Fruit fly (Drosophila melanogaster): ENCODE results near the gene CG34134.

CG34134 gene

DNA sequence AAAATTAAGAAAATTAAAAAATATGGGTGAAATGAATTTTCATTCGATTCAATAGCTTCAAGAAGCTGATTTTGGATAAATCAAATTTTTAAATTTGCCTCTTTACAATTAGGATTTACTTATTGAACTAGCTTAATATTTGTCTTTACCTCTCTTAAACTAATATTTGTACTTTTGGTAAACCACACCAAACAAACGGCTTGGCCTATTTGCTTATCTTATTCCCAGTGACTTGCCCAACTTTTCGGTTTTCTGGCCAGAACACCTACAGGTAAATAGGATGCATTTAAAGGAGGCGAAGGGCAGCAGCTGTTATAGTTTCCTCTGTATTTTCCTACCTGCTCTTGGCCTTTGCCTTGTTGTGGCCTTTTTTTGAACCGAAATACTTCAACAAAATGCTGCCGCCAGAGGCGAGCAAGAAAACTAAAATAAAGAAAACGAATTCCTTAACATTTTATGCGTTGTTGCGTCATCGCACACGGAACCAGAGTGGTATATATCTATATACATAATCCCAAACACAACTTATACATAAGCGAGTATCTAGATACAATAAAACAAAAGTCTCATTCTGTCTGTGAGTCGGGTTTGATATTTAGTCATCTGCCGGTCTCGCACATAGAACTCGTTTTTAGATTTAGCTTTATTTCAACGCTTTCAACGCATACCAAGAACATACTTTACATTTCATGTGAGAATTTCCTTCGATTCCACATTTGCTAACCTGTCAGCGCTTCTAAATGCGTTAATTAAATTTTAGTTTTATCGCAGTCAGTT is 24.6 kb downstream of the CG34134 start:
- TF ChIP-seq Gug (GFP tag; IDR thresholded peaks at IDR 0.05) (no peak), Smox (GFP tag; optimal IDR thresholded peaks at IDR 0.05) (no peak), salr (GFP tag; optimal IDR thresholded peaks at IDR 0.05) (no peak), fkh (GFP tag; optimal IDR thresholded peaks at IDR 0.05) (peak; percentile 57), Eip78C (GFP tag) (peak; percentile 2)

dm6 chr2L:8164219-8164618 is 26.4 kb downstream of the CG34134 start:
- TF ChIP-seq svp (GFP tag): peak; percentile 64
- peak; percentile 43 for TF ChIP-seq esn (GFP tag; optimal IDR thresholded peaks at IDR 0.05)
- TF ChIP-seq Smox (GFP tag; optimal IDR thresholded peaks at IDR 0.05): peak; percentile 45
- peak; percentile 43 for TF ChIP-seq Sox102F (GFP tag; optimal IDR thresholded peaks at IDR 0.05)
- TF ChIP-seq Met (GFP tag; optimal IDR thresholded peaks at IDR 0.05): peak; percentile 32
- TF ChIP-seq Sox15 (GFP tag; optimal IDR thresholded peaks at IDR 0.05): no peak
- TF ChIP-seq fkh (GFP tag; optimal IDR thresholded peaks at IDR 0.05): peak; percentile 63
- peak; percentile 49 for TF ChIP-seq vri (GFP tag; optimal IDR thresholded peaks at IDR 0.05)
- peak; percentile 11 for TF ChIP-seq Blimp-1 (GFP tag; optimal IDR thresholded peaks at IDR 0.05)
- no peak for TF ChIP-seq eg (GFP tag; IDR thresholded peaks at IDR 0.05)

- TF ChIP-seq Sox14 (GFP tag; optimal IDR thresholded peaks at IDR 0.05) (peak; percentile 30), CG16779 (tag; optimal IDR thresholded peaks at IDR 0.05) (peak; percentile 1), ss (GFP tag; optimal IDR thresholded peaks at IDR 0.05) (no peak), eg (GFP tag; IDR thresholded peaks at IDR 0.05) (0 out of 3 replicates have a peak, but pooled peaks have one; percentile 30), fkh (GFP tag; optimal IDR thresholded peaks at IDR 0.05) (peak; percentile 93)
These were observed 26.9 kb downstream of the CG34134 start for dm6 chr2L:8163588-8164166.

DNA sequence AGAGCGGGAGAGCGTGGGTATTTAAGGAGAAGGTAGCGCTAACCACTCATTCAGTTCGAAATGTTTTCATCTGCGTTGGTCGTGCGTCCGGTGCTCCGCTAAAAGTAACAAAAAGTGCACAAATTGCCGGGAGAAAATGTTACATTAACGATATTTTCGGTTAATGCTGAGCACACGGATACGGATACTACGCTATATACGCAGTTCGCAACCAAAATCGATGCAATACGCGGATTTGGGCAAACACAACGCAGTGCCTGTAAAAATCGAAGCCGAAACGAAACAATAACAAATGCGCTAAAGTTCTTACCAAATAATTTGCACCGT is 27.6 kb downstream of the CG34134 start, which contains the start of gene Piezo:
Piezo (plus strand) TSS at position 49 of the 327 bp plus-strand sequence.
- TF ChIP-seq pdm3 (GFP tag; optimal IDR thresholded peaks at IDR 0.05) (no peak), CG6808 (GFP tag; optimal IDR thresholded peaks at IDR 0.05) (peak; percentile 50), Ets96B (tag; optimal IDR thresholded peaks at IDR 0.05) (no peak), Met (GFP tag; optimal IDR thresholded peaks at IDR 0.05) (no peak), eg (GFP tag; IDR thresholded peaks at IDR 0.05) (no peak), CG3919 (GFP tag; optimal IDR thresholded peaks at IDR 0.05) (peak; percentile 20), net (GFP tag; optimal IDR thresholded peaks at IDR 0.05) (no peak), Sox15 (GFP tag; optimal IDR thresholded peaks at IDR 0.05) (no peak), Eip93F (GFP tag; optimal IDR thresholded peaks at IDR 0.05) (no peak)

- peak; percentile 97 for TF ChIP-seq esn (GFP tag; optimal IDR thresholded peaks at IDR 0.05)
- TF ChIP-seq CG3032 (tag; optimal IDR thresholded peaks at IDR 0.05): peak; percentile 97
- TF ChIP-seq Blimp-1 (GFP tag; optimal IDR thresholded peaks at IDR 0.05): peak; percentile 92
- TF ChIP-seq Eip93F (GFP tag; optimal IDR thresholded peaks at IDR 0.05): peak; percentile 96
- peak; percentile 83 for TF ChIP-seq CG11902 (GFP tag; optimal IDR thresholded peaks at IDR 0.05)
- peak; percentile 98 for TF ChIP-seq net (GFP tag; optimal IDR thresholded peaks at IDR 0.05)
- TF ChIP-seq CG10631 (GFP tag; optimal IDR thresholded peaks at IDR 0.05): peak; percentile 94
- peak; percentile 95 for TF ChIP-seq Lpt (GFP tag; optimal IDR thresholded peaks at IDR 0.05)
- peak; percentile 86 for TF ChIP-seq CG8319 (GFP tag; optimal IDR thresholded peaks at IDR 0.05)
- peak; percentile 94 for TF ChIP-seq CG7368 (GFP tag; optimal IDR thresholded peaks at IDR 0.05)
- peak; percentile 93 for TF ChIP-seq Ets21C (GFP tag; optimal IDR thresholded peaks at IDR 0.05)
- TF ChIP-seq svp (GFP tag): peak; percentile 98
- peak; percentile 94 for TF ChIP-seq pdm3 (GFP tag; optimal IDR thresholded peaks at IDR 0.05)
- peak; percentile 89 for TF ChIP-seq CG4318 (GFP tag; optimal IDR thresholded peaks at IDR 0.05)
- peak; percentile 90 for TF ChIP-seq CG11762 (GFP tag; optimal IDR thresholded peaks at IDR 0.05; ENCODE audit: insufficient read depth)
- peak; percentile 93 for TF ChIP-seq dac (GFP tag; optimal IDR thresholded peaks at IDR 0.05)
- peak; percentile 95 for TF ChIP-seq spab (GFP tag; optimal IDR thresholded peaks at IDR 0.05)
- peak; percentile 97 for TF ChIP-seq CG10669 (GFP tag; optimal IDR thresholded peaks at IDR 0.05)
- peak; percentile 94 for TF ChIP-seq achi (GFP tag; optimal IDR thresholded peaks at IDR 0.05)
- TF ChIP-seq Smox (GFP tag; optimal IDR thresholded peaks at IDR 0.05): peak; percentile 95
- peak; percentile 93 for TF ChIP-seq cyc (GFP tag; optimal IDR thresholded peaks at IDR 0.05)
- peak; percentile 95 for TF ChIP-seq CG6163 (GFP tag; IDR thresholded peaks at IDR 0.05)
- peak; percentile 97 for TF ChIP-seq CG32006 (GFP tag; optimal IDR thresholded peaks at IDR 0.05)
- TF ChIP-seq Sox15 (GFP tag; optimal IDR thresholded peaks at IDR 0.05): peak; percentile 89
- TF ChIP-seq CG1621 (tag; optimal IDR thresholded peaks at IDR 0.05): peak; percentile 94
These were observed 28.1 kb downstream of the CG34134 start, which contains the start of gene Acbp1 for dm6 chr2L:8162307-8163024. TSS of gene Acbp1 (minus strand) at chr2L:8162452.

All from whole organism, prepupa.